Fruit fly (Drosophila melanogaster) whole organism, pupa: ENCODE results near the gene CG3581.

Source experiments
- CG10348 ChIP-seq: fragments of 200-800 bp; sonication (Bioruptor generic); IDR thresholded peaks from 2 replicates; pipeline ENCODE4 v1.3.6; 2022; ENCODE audit warnings: missing biosample characterization, missing genetic modification characterization
- CG12605 ChIP-seq: fragments of 200-800 bp; sonication (Bioruptor generic); IDR thresholded peaks from 2 replicates; pipeline ENCODE4 v1.3.6; 2022; ENCODE audit warnings: missing biosample characterization, missing genetic modification characterization
- CG13204 ChIP-seq: fragments of 200-800 bp; sonication (Bioruptor generic); optimal IDR thresholded peaks from 2 replicates; lab custom pipeline; 2018; ENCODE audit warnings: missing biosample characterization, mild to moderate bottlenecking, missing genetic modification characterization, moderate library complexity
- CG14655 ChIP-seq: fragments of 200-800 bp; sonication (Bioruptor generic); optimal IDR thresholded peaks from 3 replicates; lab custom pipeline; 2017; ENCODE audit warnings: mild to moderate bottlenecking, missing biosample characterization, missing genetic modification reagents, missing genetic modification characterization
- CG15710 ChIP-seq: fragments of 200-800 bp; sonication (Bioruptor generic); optimal IDR thresholded peaks from 2 replicates; lab custom pipeline; 2018; ENCODE audit warnings: missing biosample characterization, mild to moderate bottlenecking, missing genetic modification characterization, moderate library complexity
- CG17806 ChIP-seq: fragments of 200-800 bp; sonication (Bioruptor generic); optimal IDR thresholded peaks from 2 replicates; lab custom pipeline; 2018; ENCODE audit warnings: missing biosample characterization, mild to moderate bottlenecking, missing genetic modification characterization, moderate library complexity
- CG32121 ChIP-seq: fragments of 200-800 bp; sonication (Bioruptor generic); IDR thresholded peaks from 2 replicates; pipeline ENCODE4 v1.3.6; 2022; ENCODE audit warnings: missing biosample characterization, missing genetic modification characterization
- CG34367 ChIP-seq: fragments of 200-800 bp; sonication (Bioruptor generic); optimal IDR thresholded peaks from 2 replicates; lab custom pipeline; 2018; ENCODE audit warnings: missing biosample characterization, mild to moderate bottlenecking, missing genetic modification characterization
- CG4496 ChIP-seq: fragments of 200-800 bp; sonication (Bioruptor generic); IDR thresholded peaks from 3 replicates; pipeline ENCODE4 v1.3.6; 2022; ENCODE audit warnings: missing biosample characterization, missing genetic modification characterization
- CG8159 ChIP-seq: fragments of 200-800 bp; sonication (Bioruptor generic); optimal IDR thresholded peaks from 3 replicates; lab custom pipeline; 2018; ENCODE audit warnings: missing biosample characterization, mild to moderate bottlenecking, missing genetic modification characterization, moderate library complexity
- CG8301 ChIP-seq: fragments of 200-800 bp; sonication (Bioruptor generic); optimal IDR thresholded peaks from 2 replicates; lab custom pipeline; 2018; ENCODE audit warnings: missing biosample characterization, mild to moderate bottlenecking, missing genetic modification characterization
- CG9948 ChIP-seq: fragments of 200-800 bp; sonication (Bioruptor generic); optimal IDR thresholded peaks from 2 replicates; lab custom pipeline; 2018; ENCODE audit warnings: missing biosample characterization, mild to moderate bottlenecking, missing genetic modification characterization, moderate library complexity
- D1 ChIP-seq: fragments of 200-800 bp; sonication (Bioruptor generic); optimal IDR thresholded peaks from 2 replicates; lab custom pipeline; 2018; ENCODE audit warnings: missing biosample characterization, mild to moderate bottlenecking, missing genetic modification characterization, moderate library complexity
- EcR ChIP-seq: fragments of 200-800 bp; sonication (Bioruptor generic); optimal IDR thresholded peaks from 3 replicates; lab custom pipeline; 2019; ENCODE audit warnings: missing biosample characterization, missing genetic modification characterization, mild to moderate bottlenecking, moderate library complexity, missing genetic modification reagents
- Ets98B ChIP-seq: fragments of 200-800 bp; sonication (Bioruptor generic); IDR thresholded peaks from 2 replicates; pipeline ENCODE4 v1.3.6; 2022; ENCODE audit warnings: missing biosample characterization, missing genetic modification characterization
- Pif1A ChIP-seq: fragments of 200-800 bp; sonication (Bioruptor generic); optimal IDR thresholded peaks from 3 replicates; lab custom pipeline; 2016; ENCODE audit warnings: missing biosample characterization, missing genetic modification characterization
- Pif1B ChIP-seq: fragments of 200-800 bp; sonication (Bioruptor generic); optimal IDR thresholded peaks from 3 replicates; lab custom pipeline; 2016; ENCODE audit warnings: missing biosample characterization, missing genetic modification characterization
- Snoo ChIP-seq: fragments of 200-800 bp; sonication (Bioruptor generic); optimal IDR thresholded peaks from 3 replicates; lab custom pipeline; 2017; ENCODE audit warnings: missing biosample characterization, mild to moderate bottlenecking, missing genetic modification characterization, inconsistent platforms
- fd96Ca ChIP-seq: fragments of 200-800 bp; sonication (Bioruptor generic); IDR thresholded peaks from 3 replicates; pipeline ENCODE4 v1.3.6; 2022; ENCODE audit warnings: missing biosample characterization, missing genetic modification characterization
- gl ChIP-seq: fragments of 200-800 bp; sonication (Bioruptor generic); optimal IDR thresholded peaks from 2 replicates; lab custom pipeline; 2018; ENCODE audit warnings: missing biosample characterization, mild to moderate bottlenecking, missing genetic modification characterization
- rn ChIP-seq: fragments of 200-800 bp; sonication (Bioruptor generic); IDR thresholded peaks from 2 replicates; pipeline ENCODE4 v1.3.6; 2022; ENCODE audit warnings: missing biosample characterization, missing genetic modification characterization

CG3581 gene

DNA sequence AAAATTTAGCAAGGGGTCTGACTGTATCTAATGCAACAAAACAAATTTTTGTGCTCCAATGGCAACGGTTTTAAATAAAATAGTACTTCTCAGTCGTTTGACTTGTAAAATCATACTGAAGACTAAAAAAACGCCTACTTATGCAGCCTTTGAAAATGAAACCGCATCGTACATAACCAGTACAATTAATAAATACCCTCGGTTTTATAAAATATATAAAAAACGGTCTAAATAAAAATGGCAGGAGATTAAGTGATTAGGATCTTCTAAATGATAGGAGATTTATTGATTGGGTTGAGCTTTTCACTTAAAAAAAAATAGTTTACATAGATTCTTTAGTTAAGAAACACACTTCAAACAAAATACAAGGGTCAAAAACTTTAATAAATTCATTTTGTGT lies at the start of gene CG3581:
Gene CG3581, minus strand, starts transcription at position 101 of the 400 bp plus-strand sequence.
- TF ChIP-seq CG15710 (tag; lab: Kevin White, UChicago) (no peak), Ets98B (GFP tag; lab: Robert Waterston, UW) (no peak), Pif1A (GFP tag; lab: Kevin White, UChicago) (no peak), D1 (no peak), CG34367 (tag; lab: Kevin White, UChicago) (no peak), EcR (no peak)

DNA sequence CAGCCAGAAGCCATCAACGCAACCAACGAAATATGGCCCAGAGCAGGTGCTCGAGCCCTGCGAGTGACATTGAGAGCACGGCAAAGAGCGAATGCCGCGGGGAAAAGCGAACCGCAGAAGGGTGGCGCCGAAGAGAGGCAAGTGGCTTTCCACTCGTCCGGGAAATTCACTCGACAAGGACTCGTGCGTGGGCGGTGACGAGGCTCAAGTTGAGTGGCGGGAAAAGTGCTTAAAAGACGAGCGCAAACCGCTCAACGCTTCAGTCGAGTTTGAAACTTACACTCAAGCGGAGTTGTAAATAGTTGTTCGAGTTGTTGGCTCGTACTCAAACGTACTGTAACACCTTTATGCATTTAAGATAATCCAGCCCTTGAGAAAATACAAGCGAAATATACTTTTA lies 37.8 kb upstream of the CG3581 start, which contains the start of gene CG31221:
Gene CG31221, plus strand, starts transcription at position 256 of the 400 bp plus-strand sequence.
- no peak for TF ChIP-seq EcR
- no peak for TF ChIP-seq CG12605
- TF ChIP-seq CG15710 (tag; lab: Kevin White, UChicago), result no peak
- no peak for TF ChIP-seq CG8301 (tag; lab: Kevin White, UChicago)
- no peak for TF ChIP-seq Pif1B (GFP tag; lab: Kevin White, UChicago)
- TF ChIP-seq CG14655 (GFP tag; lab: Kevin White, UChicago), result no peak
- TF ChIP-seq CG34367 (tag; lab: Kevin White, UChicago), result no peak
- TF ChIP-seq CG32121 (GFP tag; lab: Robert Waterston, UW), result no peak
- no peak for TF ChIP-seq Pif1A (GFP tag; lab: Kevin White, UChicago)
- TF ChIP-seq Snoo (tag; lab: Kevin White, UChicago), result no peak
- no peak for TF ChIP-seq CG13204 (GFP tag; lab: Kevin White, UChicago)
- TF ChIP-seq CG17806, result no peak
- TF ChIP-seq CG9948 (tag; lab: Kevin White, UChicago), result no peak
- no peak for TF ChIP-seq D1
- no peak for TF ChIP-seq gl
- TF ChIP-seq Ets98B (GFP tag; lab: Robert Waterston, UW), result no peak
- TF ChIP-seq fd96Ca (GFP tag; lab: Robert Waterston, UW), result no peak
- TF ChIP-seq CG10348, result no peak
- TF ChIP-seq CG8159 (tag; lab: Kevin White, UChicago), result no peak
- TF ChIP-seq CG4496 (GFP tag; lab: Robert Waterston, UW), result no peak

DNA sequence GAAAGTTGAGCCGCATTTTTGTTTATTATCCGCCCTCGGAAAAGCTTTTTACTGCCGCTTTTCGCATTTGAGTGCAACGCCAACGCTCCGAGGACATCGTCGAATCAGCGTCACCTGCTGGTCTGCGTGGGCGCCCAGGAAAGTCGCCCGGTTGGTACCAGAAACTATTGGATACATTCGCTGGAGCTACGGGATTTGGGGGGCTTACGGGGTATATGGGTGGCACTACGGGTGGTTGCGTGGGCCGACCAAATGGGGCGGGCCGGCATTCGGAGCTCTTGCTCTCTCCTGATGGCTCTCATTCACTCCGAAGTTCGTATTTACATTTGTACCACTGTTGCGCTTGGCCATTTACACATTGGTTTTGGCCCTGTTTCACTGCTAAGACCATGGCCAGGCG lies 36.8 kb upstream of the CG3581 start:
- TF ChIP-seq CG17806 (no peak), CG32121 (GFP tag; lab: Robert Waterston, UW) (no peak), Snoo (tag; lab: Kevin White, UChicago) (no peak), CG12605 (no peak), Ets98B (GFP tag; lab: Robert Waterston, UW) (no peak), CG14655 (GFP tag; lab: Kevin White, UChicago) (no peak), Pif1B (GFP tag; lab: Kevin White, UChicago) (no peak), fd96Ca (GFP tag; lab: Robert Waterston, UW) (no peak), gl (no peak), D1 (no peak), rn (GFP tag; lab: Robert Waterston, UW) (no peak)

DNA sequence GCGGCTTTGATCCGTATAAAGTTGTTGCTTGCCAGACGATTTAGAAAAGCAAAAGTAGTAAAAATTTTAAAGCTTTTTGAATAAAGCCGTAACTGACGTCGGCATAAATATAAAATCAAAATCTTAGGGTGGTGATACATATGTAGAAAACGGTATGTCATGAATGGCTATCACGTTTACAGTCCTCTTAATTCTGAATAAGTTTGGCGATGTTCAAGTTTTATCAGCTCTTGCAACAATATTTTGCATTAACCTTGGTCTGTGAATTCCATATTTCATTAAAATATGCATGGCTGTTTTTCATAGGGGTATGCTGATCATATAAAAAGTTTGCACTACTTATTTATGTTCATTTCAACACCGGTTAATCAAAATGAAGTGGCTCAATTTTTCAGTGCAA lies 34.0 kb upstream of the CG3581 start, which contains the start of gene CG11626:
Gene CG11626, plus strand, starts transcription at position 301 of the 400 bp plus-strand sequence.
- TF ChIP-seq CG8301 (tag; lab: Kevin White, UChicago) (no peak), CG17806 (no peak), CG32121 (GFP tag; lab: Robert Waterston, UW) (no peak), CG34367 (tag; lab: Kevin White, UChicago) (no peak), CG9948 (tag; lab: Kevin White, UChicago) (no peak), Snoo (tag; lab: Kevin White, UChicago) (no peak), gl (no peak), CG13204 (GFP tag; lab: Kevin White, UChicago) (no peak), Pif1A (GFP tag; lab: Kevin White, UChicago) (no peak), CG8159 (tag; lab: Kevin White, UChicago) (no peak), rn (GFP tag; lab: Robert Waterston, UW) (no peak), Ets98B (GFP tag; lab: Robert Waterston, UW) (no peak), EcR (no peak)

DNA sequence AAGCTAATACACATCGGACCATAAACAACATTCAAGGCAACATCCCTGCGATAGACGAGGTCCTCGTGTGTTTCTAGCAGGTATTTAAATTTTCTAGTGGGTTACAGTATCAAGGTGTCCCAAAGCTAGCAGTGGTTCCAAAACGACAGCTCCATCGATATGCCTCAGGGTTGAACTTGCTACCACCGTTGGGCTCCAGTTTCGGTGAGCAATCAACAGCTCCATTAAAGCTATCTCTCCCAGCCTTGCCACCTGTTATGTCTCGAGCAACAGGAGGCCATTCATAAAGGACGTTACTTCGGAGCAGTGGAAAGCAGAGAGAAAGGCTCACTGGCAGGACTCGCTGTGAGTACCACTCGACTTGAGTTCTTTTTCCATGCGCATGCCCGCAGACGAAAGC lies 32.3 kb upstream of the CG3581 start:
- TF ChIP-seq CG15710 (tag; lab: Kevin White, UChicago) (no peak), Snoo (tag; lab: Kevin White, UChicago) (no peak), gl (no peak), CG17806 (no peak), CG12605 (peak; percentile 73)

DNA sequence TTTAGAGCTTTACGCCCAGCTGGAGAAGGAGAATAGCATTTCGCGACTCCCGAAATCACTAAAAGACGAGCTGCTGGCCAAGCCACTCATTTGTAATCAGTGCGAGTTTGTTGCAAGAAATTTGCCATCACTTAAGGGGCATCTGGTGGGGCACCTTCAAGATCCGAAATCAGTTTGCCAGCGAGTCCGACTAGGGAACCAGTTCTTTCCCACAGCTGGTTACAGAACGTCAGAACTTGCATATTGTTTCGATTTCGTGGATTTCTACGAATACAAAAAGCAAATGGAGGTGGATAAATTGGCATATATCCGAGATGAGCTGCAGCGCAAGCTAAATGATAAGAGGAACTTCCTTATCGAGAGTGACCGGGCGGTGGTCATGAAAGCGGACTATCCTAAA lies 29.7 kb upstream of the CG3581 start:
- TF ChIP-seq CG8301 (tag; lab: Kevin White, UChicago) (no peak), CG13204 (GFP tag; lab: Kevin White, UChicago) (no peak), CG12605 (no peak), CG32121 (GFP tag; lab: Robert Waterston, UW) (no peak), CG4496 (GFP tag; lab: Robert Waterston, UW) (no peak), Ets98B (GFP tag; lab: Robert Waterston, UW) (no peak), CG10348 (no peak), EcR (no peak), CG34367 (tag; lab: Kevin White, UChicago) (no peak), CG15710 (tag; lab: Kevin White, UChicago) (no peak), Snoo (tag; lab: Kevin White, UChicago) (no peak), rn (GFP tag; lab: Robert Waterston, UW) (no peak), CG8159 (tag; lab: Kevin White, UChicago) (no peak)

DNA sequence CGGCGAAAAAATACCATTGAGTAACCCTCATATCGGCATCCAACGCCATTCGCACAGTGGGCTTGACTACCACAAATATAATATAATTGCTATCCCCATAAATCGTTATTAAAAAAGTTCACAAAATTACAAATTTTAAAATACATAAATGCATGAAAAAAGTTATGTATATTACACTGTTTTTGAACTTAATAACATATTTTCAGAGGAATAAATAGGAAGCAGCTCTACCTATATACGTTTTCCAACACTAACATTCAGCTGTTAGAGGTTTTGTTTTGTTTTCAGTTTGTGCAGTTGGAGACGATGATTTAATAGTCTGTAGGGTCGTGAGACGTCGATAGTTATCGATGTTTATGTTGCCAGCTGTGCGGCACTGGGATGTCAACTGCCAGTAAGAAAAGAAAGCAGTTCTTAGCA lies 28.5 kb upstream of the CG3581 start, which contains the start of the genes Ino80 and Aptx:
Gene Ino80, minus strand, starts transcription at position 58 of the 420 bp plus-strand sequence.
Gene Aptx, plus strand, starts transcription at position 360 of the 420 bp plus-strand sequence.
- peak; percentile 94 for TF ChIP-seq CG4496 (GFP tag; lab: Robert Waterston, UW)
- TF ChIP-seq Snoo (tag; lab: Kevin White, UChicago), result peak; percentile 73
- peak; percentile 88 for TF ChIP-seq rn (GFP tag; lab: Robert Waterston, UW)
- TF ChIP-seq CG32121 (GFP tag; lab: Robert Waterston, UW), result peak; percentile 92
- peak; percentile 82; the same call in 2 of the 3 replicates for TF ChIP-seq fd96Ca (GFP tag; lab: Robert Waterston, UW)
- peak; percentile 90 for TF ChIP-seq CG17806
- no peak for TF ChIP-seq EcR
- TF ChIP-seq CG14655 (GFP tag; lab: Kevin White, UChicago), result peak; percentile 89
- TF ChIP-seq Pif1A (GFP tag; lab: Kevin White, UChicago), result no peak
- TF ChIP-seq Pif1B (GFP tag; lab: Kevin White, UChicago), result peak; percentile 83
- peak; percentile 91 for TF ChIP-seq CG8159 (tag; lab: Kevin White, UChicago)
- TF ChIP-seq CG8301 (tag; lab: Kevin White, UChicago), result peak; percentile 89
- TF ChIP-seq D1, result peak; percentile 69
- TF ChIP-seq Ets98B (GFP tag; lab: Robert Waterston, UW), result peak; percentile 84
- TF ChIP-seq CG10348, result peak; percentile 66
- TF ChIP-seq gl, result no peak
- peak; percentile 89 for TF ChIP-seq CG9948 (tag; lab: Kevin White, UChicago)
- TF ChIP-seq CG12605, result peak; percentile 72; the same call in 1 of the 2 replicates
- peak; percentile 86 for TF ChIP-seq CG34367 (tag; lab: Kevin White, UChicago)
- no peak for TF ChIP-seq CG13204 (GFP tag; lab: Kevin White, UChicago)
- peak; percentile 90 for TF ChIP-seq CG15710 (tag; lab: Kevin White, UChicago)
